Worm (Caenorhabditis elegans) whole organism, young adult: Measurements from ENCODE around the gene M02B1.3.

ENCODE experiments used
- B0336.3 ChIP-seq: fragments of 200-800 bp; sonication (Bioruptor generic); IDR thresholded peaks from 2 replicates; pipeline ENCODE4 v1.3.6; 2022; ENCODE audit warnings: missing genetic modification characterization, missing compliant biosample characterization
- Y53F4B.3 ChIP-seq: fragments of 200-800 bp; sonication (Bioruptor generic); IDR thresholded peaks from 2 replicates; pipeline ENCODE4 v1.3.6; 2022; ENCODE audit warnings: missing genetic modification reagents, missing genetic modification characterization, missing compliant biosample characterization
- Y79H2A.3 ChIP-seq: fragments of 200-800 bp; sonication (Bioruptor generic); conservative IDR thresholded peaks from 2 replicates; pipeline ENCODE4 v1.3.6; 2022; ENCODE audit warnings: missing genetic modification reagents, missing genetic modification characterization, missing compliant biosample characterization
- ama-1 ChIP-seq, 3 experiments: fragments of 150-350 bp in 1 of 3; sonication (generic microtip) in 2 of 3; optimal IDR thresholded peaks; 2 replicates each; lab custom pipeline; 2014 to 2018; ENCODE audit warnings: missing biosample characterization in 2 of 3, missing genetic modification characterization in 2 of 3, missing genetic modification reagents in 2 of 3
- athp-1 ChIP-seq: sonication (generic microtip); optimal IDR thresholded peaks from 2 replicates; lab custom pipeline; 2017; ENCODE audit warnings: mild to moderate bottlenecking, missing genetic modification characterization, missing compliant biosample characterization
- attf-5 ChIP-seq: fragments of 200-800 bp; sonication (Bioruptor generic); optimal IDR thresholded peaks from 2 replicates; lab custom pipeline; 2018; ENCODE audit warnings: mild to moderate bottlenecking, missing genetic modification characterization, missing compliant biosample characterization
- bed-1 ChIP-seq: fragments of 200-800 bp; sonication (Bioruptor generic); IDR thresholded peaks from 2 replicates; pipeline ENCODE4 v1.3.6; 2022; ENCODE audit warnings: missing genetic modification reagents, missing genetic modification characterization, missing compliant biosample characterization
- ceh-79 ChIP-seq: sonication (generic microtip); optimal IDR thresholded peaks from 2 replicates; lab custom pipeline; 2017; ENCODE audit warnings: mild to moderate bottlenecking, missing genetic modification characterization, missing compliant biosample characterization
- ceh-91 ChIP-seq: fragments of 200-800 bp; sonication (Bioruptor generic); IDR thresholded peaks from 2 replicates; pipeline ENCODE4 v1.3.6; 2022; ENCODE audit warnings: missing genetic modification reagents, missing genetic modification characterization, missing compliant biosample characterization
- chd-7 ChIP-seq: sonication (generic microtip); optimal IDR thresholded peaks from 2 replicates; lab custom pipeline; 2016; ENCODE audit warnings: mild to moderate bottlenecking, missing genetic modification characterization, moderate library complexity, missing compliant biosample characterization
- die-1 ChIP-seq: sonication (generic microtip); optimal IDR thresholded peaks from 2 replicates; lab custom pipeline; 2016; ENCODE audit warnings: missing genotype, mild to moderate bottlenecking, missing genetic modification characterization, missing compliant biosample characterization
- dox-1 ChIP-seq: fragments of 200-800 bp; sonication (Bioruptor generic); IDR thresholded peaks from 2 replicates; pipeline ENCODE4 v1.3.6; 2022; ENCODE audit warnings: missing genetic modification reagents, missing genetic modification characterization, missing compliant biosample characterization
- efl-1 ChIP-seq: fragments of 150-350 bp; optimal IDR thresholded peaks from 2 replicates; lab custom pipeline; 2014; ENCODE audit warnings: missing biosample characterization, missing genetic modification reagents, missing genetic modification characterization
- ekl-4 ChIP-seq: fragments of 200-800 bp; sonication (Bioruptor generic); IDR thresholded peaks from 2 replicates; pipeline ENCODE4 v1.3.6; 2022; ENCODE audit warnings: missing genetic modification reagents, missing genetic modification characterization, missing compliant biosample characterization
- gei-17 ChIP-seq: fragments of 200-800 bp; sonication (Bioruptor generic); optimal IDR thresholded peaks from 2 replicates; lab custom pipeline; 2018; ENCODE audit warnings: mild to moderate bottlenecking, missing genetic modification characterization, missing compliant biosample characterization
- him-1 ChIP-seq: sonication (generic microtip); optimal IDR thresholded peaks from 2 replicates; lab custom pipeline; 2016; ENCODE audit warnings: missing genotype, missing genetic modification reagents, missing genetic modification characterization, missing compliant biosample characterization
- hmg-1.2 ChIP-seq: fragments of 200-800 bp; sonication (Bioruptor generic); IDR thresholded peaks from 2 replicates; pipeline ENCODE4 v1.3.6; 2022; ENCODE audit warnings: missing genetic modification reagents, missing genetic modification characterization, missing compliant biosample characterization
- lag-1 ChIP-seq: fragments of 200-800 bp; sonication (Bioruptor generic); IDR thresholded peaks from 2 replicates; pipeline ENCODE4 v1.3.6; 2022; ENCODE audit warnings: missing genetic modification reagents, missing genetic modification characterization, missing compliant biosample characterization
- let-607 ChIP-seq, 2 experiments: fragments of 200-800 bp in 1 of 2; sonication (Bioruptor generic) in 1 of 2; sonication (generic microtip) in 1 of 2; optimal IDR thresholded peaks; 2 replicates each; lab custom pipeline; 2016 to 2018; ENCODE audit warnings: mild to moderate bottlenecking in 2 of 2, missing compliant biosample characterization in 2 of 2, missing genetic modification characterization in 2 of 2, moderate library complexity in 2 of 2, missing genotype in 1 of 2
- lin-40 ChIP-seq: sonication (generic microtip); optimal IDR thresholded peaks from 2 replicates; lab custom pipeline; 2016; ENCODE audit warnings: missing genetic modification characterization, mild to moderate bottlenecking, missing compliant biosample characterization, missing genotype, missing genetic modification reagents
- lin-54 ChIP-seq: fragments of 200-800 bp; sonication (Bioruptor generic); optimal IDR thresholded peaks from 2 replicates; lab custom pipeline; 2018; ENCODE audit warnings: mild to moderate bottlenecking, missing genetic modification characterization, missing compliant biosample characterization
- madf-10 ChIP-seq: sonication (generic microtip); optimal IDR thresholded peaks from 2 replicates; lab custom pipeline; 2016; ENCODE audit warnings: mild to moderate bottlenecking, missing genetic modification characterization, missing compliant biosample characterization
- madf-3 ChIP-seq: fragments of 200-800 bp; sonication (Bioruptor generic); IDR thresholded peaks from 2 replicates; pipeline ENCODE4 v1.3.6; 2022; ENCODE audit warnings: missing genetic modification reagents, missing genetic modification characterization, missing compliant biosample characterization
- madf-6 ChIP-seq: fragments of 200-800 bp; sonication (Bioruptor generic); IDR thresholded peaks from 2 replicates; pipeline ENCODE4 v1.3.6; 2022; ENCODE audit warnings: missing genetic modification reagents, missing genetic modification characterization, missing compliant biosample characterization
- madf-8 ChIP-seq: fragments of 200-800 bp; sonication (Bioruptor generic); conservative IDR thresholded peaks from 2 replicates; pipeline ENCODE4 v1.3.6; 2022; ENCODE audit warnings: missing genetic modification reagents, missing genetic modification characterization, missing compliant biosample characterization
- mxl-1 ChIP-seq: sonication (generic microtip); optimal IDR thresholded peaks from 2 replicates; lab custom pipeline; 2016; ENCODE audit warnings: missing genetic modification characterization, missing compliant biosample characterization
- nfya-2 ChIP-seq: fragments of 200-800 bp; sonication (Bioruptor generic); IDR thresholded peaks from 2 replicates; pipeline ENCODE4 v1.3.6; 2022; ENCODE audit warnings: missing genetic modification reagents, missing genetic modification characterization, missing compliant biosample characterization
- nfyb-1 ChIP-seq: fragments of 200-800 bp; sonication (Bioruptor generic); IDR thresholded peaks from 2 replicates; pipeline ENCODE4 v1.3.6; 2022; ENCODE audit warnings: missing genetic modification reagents, missing genetic modification characterization, missing compliant biosample characterization
- nhr-120 ChIP-seq: fragments of 200-800 bp; sonication (Bioruptor generic); IDR thresholded peaks from 2 replicates; pipeline ENCODE4 v1.3.6; 2022; ENCODE audit warnings: missing genetic modification characterization, missing compliant biosample characterization
- nhr-80 ChIP-seq: sonication (generic microtip); optimal IDR thresholded peaks from 2 replicates; lab custom pipeline; 2016; ENCODE audit warnings: missing genetic modification characterization, missing compliant biosample characterization
- pbrm-1 ChIP-seq: fragments of 200-800 bp; sonication (Bioruptor generic); IDR thresholded peaks from 2 replicates; pipeline ENCODE4 v1.3.6; 2022; ENCODE audit warnings: missing genetic modification reagents, missing genetic modification characterization, missing compliant biosample characterization
- snpc-1.3 ChIP-seq: sonication (generic microtip); optimal IDR thresholded peaks from 2 replicates; lab custom pipeline; 2017; ENCODE audit warnings: missing genetic modification characterization, mild to moderate bottlenecking, missing compliant biosample characterization, antibody characterized with exemption, moderate library complexity, missing genotype, missing genetic modification reagents; ENCODE audit not compliant: insufficient read depth
- snpc-4 ChIP-seq, 5 experiments: fragments of 150-350 bp in 1 of 5; sonication (generic microtip) in 4 of 5; optimal IDR thresholded peaks; 2 replicates each; lab custom pipeline; 2014 to 2018; ENCODE audit warnings: missing genetic modification characterization in 5 of 5, missing biosample characterization in 3 of 5, antibody characterized with exemption in 2 of 5, mild to moderate bottlenecking in 2 of 5, missing compliant biosample characterization in 2 of 5, missing genotype in 2 of 5, moderate library complexity in 2 of 5, missing genetic modification reagents in 1 of 5
- somi-1 ChIP-seq: fragments of 200-800 bp; sonication (Bioruptor generic); optimal IDR thresholded peaks from 2 replicates; lab custom pipeline; 2018; ENCODE audit warnings: mild to moderate bottlenecking, missing genetic modification characterization, missing compliant biosample characterization
- tbp1 ChIP-seq: fragments of 200-800 bp; sonication (Bioruptor generic); optimal IDR thresholded peaks from 2 replicates; lab custom pipeline; 2018; ENCODE audit warnings: mild to moderate bottlenecking, missing genetic modification characterization, missing compliant biosample characterization
- unc-130 ChIP-seq: sonication (generic microtip); optimal IDR thresholded peaks from 2 replicates; lab custom pipeline; 2016; ENCODE audit warnings: missing genetic modification reagents, missing genetic modification characterization, missing compliant biosample characterization
- unc-62 ChIP-seq: fragments of 150-350 bp; optimal IDR thresholded peaks from 2 replicates; lab custom pipeline; 2014; ENCODE audit warnings: missing biosample characterization, missing genetic modification reagents, missing genetic modification characterization
- xnd-1 ChIP-seq: sonication (generic microtip); optimal IDR thresholded peaks from 2 replicates; lab custom pipeline; 2016; ENCODE audit warnings: missing genotype, missing genetic modification reagents, missing genetic modification characterization, missing compliant biosample characterization
- ztf-25 ChIP-seq: fragments of 200-800 bp; sonication (Bioruptor generic); IDR thresholded peaks from 2 replicates; pipeline ENCODE4 v1.3.6; 2022; ENCODE audit warnings: missing genetic modification reagents, missing genetic modification characterization, missing compliant biosample characterization
- ztf-6 ChIP-seq: fragments of 200-800 bp; sonication (Bioruptor generic); IDR thresholded peaks from 2 replicates; pipeline ENCODE4 v1.3.6; 2022; ENCODE audit warnings: missing genetic modification reagents, missing genetic modification characterization, missing compliant biosample characterization

Gene M02B1.3

ce11 chrIV:12833698-12834416, 2.5 kb upstream of the M02B1.3 start (continued):
- TF ChIP-seq madf-10 (peak; percentile 37), B0336.3 (GFP tag; lab: Robert Waterston, UW) (peak; percentile 58; the same call in 1 of the 2 replicates), gei-17 (GFP tag; lab: Kevin White, UChicago) (peak; percentile 1), die-1 (tag; lab: Kevin White, UChicago) (no peak), lin-40 (peak; percentile 18), madf-3 (no peak), attf-5 (GFP tag; lab: Kevin White, UChicago) (peak; percentile 41)
- TF ChIP-seq, all 124 proteins: peak for 22

DNA sequence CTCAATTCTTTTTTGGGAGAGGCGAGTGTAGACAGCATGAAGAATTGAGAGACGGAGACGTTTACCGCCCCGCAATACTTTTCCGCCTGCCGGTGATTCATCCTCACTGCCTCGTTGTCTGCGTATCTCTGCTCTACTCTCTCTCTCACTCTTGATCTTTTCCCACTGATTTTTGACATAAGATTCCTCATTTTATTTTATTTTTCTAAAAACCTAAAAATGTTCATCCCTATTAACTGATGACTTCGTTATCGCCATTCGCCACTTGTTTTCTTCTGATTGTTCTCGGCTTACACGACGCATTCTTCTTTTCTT, 1.9 kb upstream of the M02B1.3 start:
- no peak for TF ChIP-seq ekl-4
- TF ChIP-seq bed-1 (GFP tag; lab: Robert Waterston, UW): no peak
- TF ChIP-seq hmg-1.2 (GFP tag; lab: Robert Waterston, UW): peak; percentile 67; the same call in 1 of the 2 replicates

DNA sequence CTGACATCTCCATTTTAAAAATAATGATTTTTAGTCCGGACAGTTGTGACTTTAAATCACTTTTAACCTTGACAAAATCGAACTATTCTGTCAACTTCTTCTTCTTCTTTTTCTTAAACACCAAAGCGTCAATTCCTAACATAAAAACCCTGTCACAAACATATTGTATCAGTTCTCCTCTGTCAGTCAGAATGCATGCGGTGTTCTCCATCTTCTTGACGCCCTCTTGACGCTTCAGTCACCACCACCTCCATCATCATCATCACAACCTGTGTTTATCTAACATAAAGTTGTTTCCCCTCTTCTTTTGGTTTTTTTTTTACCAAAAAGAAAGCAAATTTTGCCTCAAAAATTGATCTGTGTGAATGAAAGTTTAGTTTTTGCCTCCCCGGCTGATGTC, 945 bp upstream of the M02B1.3 start:
- TF ChIP-seq ekl-4 (0 out of 2 replicates have a peak, but pooled peaks have one; percentile 30), dox-1 (GFP tag; lab: Robert Waterston, UW) (peak; percentile 40; the same call in 1 of the 2 replicates), hmg-1.2 (GFP tag; lab: Robert Waterston, UW) (0 out of 2 replicates have a peak, but pooled peaks have one; percentile 9), lag-1 (GFP tag; lab: Robert Waterston, UW) (no peak), unc-130 (GFP tag; lab: Kevin White, UChicago) (no peak), nhr-80 (peak; percentile 90), lin-40 (peak; percentile 20), ceh-79 (no peak), snpc-4 (GFP tag; optimal IDR thresholded peaks at IDR 0.05; lab: Kevin White, UChicago) (no peak), snpc-4 (tag; optimal IDR thresholded peaks at IDR 0.05; lab: Kevin White, UChicago) (no peak), let-607 (tag; optimal IDR thresholded peaks at IDR 0.05; lab: Kevin White, UChicago) (peak; percentile 77 to 89), ceh-91 (GFP tag; lab: Robert Waterston, UW) (no peak)

DNA sequence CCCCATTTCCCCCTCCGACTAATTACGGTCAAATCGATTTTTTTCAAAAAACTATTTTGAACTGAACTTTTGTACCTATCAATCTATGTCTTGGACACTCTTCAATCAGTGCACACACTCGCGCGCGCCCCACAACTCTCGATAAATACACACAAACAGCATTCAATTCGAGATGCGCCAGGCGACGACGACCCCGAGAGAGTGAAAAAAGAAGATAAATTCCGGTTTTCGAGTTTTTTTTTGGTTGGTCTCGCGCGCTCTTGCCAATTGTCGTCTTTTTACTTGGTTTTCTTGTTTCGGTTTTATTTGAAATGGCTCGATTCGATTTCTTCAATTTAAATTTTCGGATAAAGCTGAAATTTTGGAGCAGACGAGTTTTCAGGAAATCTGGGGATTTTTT, 4.0 kb downstream of the M02B1.3 start:
- TF ChIP-seq Y53F4B.3 (GFP tag; lab: Robert Waterston, UW) (no peak), lin-40 (peak; percentile 9), let-607 (tag; optimal IDR thresholded peaks at IDR 0.05; lab: Kevin White, UChicago) (no peak), unc-62 (GFP tag; lab: Kevin White, UChicago) (no peak), nhr-120 (GFP tag; lab: Robert Waterston, UW) (no peak), somi-1 (GFP tag; lab: Kevin White, UChicago) (no peak), nfyb-1 (GFP tag; lab: Robert Waterston, UW) (peak; percentile 43; the same call in 1 of the 2 replicates), hmg-1.2 (GFP tag; lab: Robert Waterston, UW) (peak; percentile 17; the same call in 1 of the 2 replicates), tbp1 (GFP tag; lab: Kevin White, UChicago) (peak; percentile 18), madf-6 (GFP tag; lab: Robert Waterston, UW) (0 out of 2 replicates have a peak, but pooled peaks have one; percentile 30), efl-1 (GFP tag; lab: Kevin White, UChicago) (no peak), athp-1 (tag; lab: Kevin White, UChicago) (no peak), Y79H2A.3 (GFP tag; lab: Robert Waterston, UW) (no peak), B0336.3 (GFP tag; lab: Robert Waterston, UW) (peak; percentile 75), nfya-2 (GFP tag; lab: Robert Waterston, UW) (no peak), lin-54 (no peak), snpc-1.3 (tag; lab: Kevin White, UChicago) (no peak), ztf-25 (GFP tag; lab: Robert Waterston, UW) (no peak), ekl-4 (0 out of 2 replicates have a peak, but pooled peaks have one; percentile 28), ama-1 (optimal IDR thresholded peaks at IDR 0.05; lab: Kevin White, UChicago) (peak; percentile 28), ama-1 (GFP tag; optimal IDR thresholded peaks at IDR 0.05; lab: Kevin White, UChicago) (no peak), xnd-1 (tag; lab: Kevin White, UChicago) (no peak), ztf-6 (GFP tag; lab: Robert Waterston, UW) (no peak), snpc-4 (GFP tag; optimal IDR thresholded peaks at IDR 0.05; lab: Kevin White, UChicago) (no peak), snpc-4 (tag; optimal IDR thresholded peaks at IDR 0.05; lab: Kevin White, UChicago) (peak in 1 of 4 experiments; percentile 4), chd-7 (no peak), him-1 (tag; lab: Kevin White, UChicago) (peak; percentile 41), madf-8 (GFP tag; lab: Robert Waterston, UW) (no peak), pbrm-1 (GFP tag; lab: Robert Waterston, UW) (0 out of 2 replicates have a peak, but pooled peaks have one; percentile 13), mxl-1 (no peak)
